Worm (Caenorhabditis elegans): ENCODE data around the gene C14B1.8.
A peak's percentile ranks its signal among the peaks of the same experiment; 100 is the strongest.

C14B1.8 gene

ce11 chrIII:3737742-3738141, 18.3 kb upstream of the C14B1.8 start:
- TF ChIP-seq snpc-4 (tag; optimal IDR thresholded peaks at IDR 0.05) = no peak
- no peak for TF ChIP-seq efl-1 (optimal IDR thresholded peaks at IDR 0.05)
- TF ChIP-seq efl-1 (GFP tag; optimal IDR thresholded peaks at IDR 0.05 in 1 of 2) = peak in 1 of 2 experiments; percentile 35

- TF ChIP-seq hpl-2 (GFP tag; optimal IDR thresholded peaks at IDR 0.05) (peak; percentile 30), pqm-1 (tag; optimal IDR thresholded peaks at IDR 0.05) (no peak)
Measured at ce11 chrIII:3736302-3736701, 16.8 kb upstream of the C14B1.8 start, which contains the start of gene F34D10.4. F34D10.4 (plus strand) TSS chrIII:3736602.

- TF ChIP-seq ceh-82 (tag; optimal IDR thresholded peaks at IDR 0.05) (no peak), ceh-8 (GFP tag; optimal IDR thresholded peaks at IDR 0.05) (peak; percentile 11), nhr-85 (tag) (peak; percentile 55), fkh-8 (tag; optimal IDR thresholded peaks at IDR 0.05) (peak; percentile 33), ama-1 (optimal IDR thresholded peaks at IDR 0.05) (peak; percentile 74), jun-1 (tag; optimal IDR thresholded peaks at IDR 0.05) (no peak), xbp-1 (tag; optimal IDR thresholded peaks at IDR 0.05) (peak; percentile 18), pax-3 (tag; optimal IDR thresholded peaks at IDR 0.05) (no peak), nhr-19 (GFP tag; conservative IDR thresholded peaks at IDR 0.05) (peak; percentile 32), blmp-1 (tag; optimal IDR thresholded peaks at IDR 0.05) (peak; percentile 27), lin-14 (GFP tag; optimal IDR thresholded peaks at IDR 0.05) (peak; percentile 76), lin-15B (tag; optimal IDR thresholded peaks at IDR 0.05) (no peak), snu-23 (GFP tag; optimal IDR thresholded peaks at IDR 0.05) (peak; percentile 35), skn-1 (tag; optimal IDR thresholded peaks at IDR 0.05) (no peak), nhr-20 (tag; optimal IDR thresholded peaks at IDR 0.05) (peak; percentile 4), zip-4 (GFP tag; optimal IDR thresholded peaks at IDR 0.05) (no peak), nhr-84 (tag; optimal IDR thresholded peaks at IDR 0.05) (no peak), fkh-4 (tag; optimal IDR thresholded peaks at IDR 0.05; ENCODE audit: borderline replicate concordance) (no peak), sup-37 (GFP tag; optimal IDR thresholded peaks at IDR 0.05) (no peak), egl-27 (tag; optimal IDR thresholded peaks at IDR 0.05) (no peak), rnt-1 (tag; optimal IDR thresholded peaks at IDR 0.05) (peak; percentile 43), snpc-4 (tag; optimal IDR thresholded peaks at IDR 0.05) (no peak), efl-3 (GFP tag; optimal IDR thresholded peaks at IDR 0.05) (no peak), isw-1 (GFP tag; IDR thresholded peaks at IDR 0.05) (no peak), efl-1 (optimal IDR thresholded peaks at IDR 0.05) (peak; percentile 43 to 58), efl-1 (GFP tag; optimal IDR thresholded peaks at IDR 0.05 in 1 of 2) (peak in 1 of 2 experiments; percentile 75), dpl-1 (GFP tag; optimal IDR thresholded peaks at IDR 0.05) (peak in 1 of 3 experiments; percentile 39), dsc-1 (tag; optimal IDR thresholded peaks at IDR 0.05) (no peak), grh-1 (GFP tag; IDR thresholded peaks at IDR 0.05) (no peak), lir-3 (tag; optimal IDR thresholded peaks at IDR 0.05; ENCODE audit: poor library complexity) (no peak), ets-5 (GFP tag; IDR thresholded peaks at IDR 0.05) (no peak), ceh-88 (GFP tag; IDR thresholded peaks at IDR 0.05) (no peak), nhr-90 (tag; optimal IDR thresholded peaks at IDR 0.05; ENCODE audit: poor library complexity) (no peak), unc-30 (tag; optimal IDR thresholded peaks at IDR 0.05) (no peak), nhr-12 (tag; optimal IDR thresholded peaks at IDR 0.05) (no peak), nhr-28 (tag; optimal IDR thresholded peaks at IDR 0.05) (no peak), mdl-1 (tag; optimal IDR thresholded peaks at IDR 0.05) (no peak), nhr-71 (tag; optimal IDR thresholded peaks at IDR 0.05) (peak; percentile 58), nhr-11 (tag; optimal IDR thresholded peaks at IDR 0.05) (no peak), egl-13 (tag; optimal IDR thresholded peaks at IDR 0.05) (no peak), unc-130 (tag; optimal IDR thresholded peaks at IDR 0.05) (peak; percentile 1)
Measured at ce11 chrIII:3735509-3736255, 16.2 kb upstream of the C14B1.8 start.

All from whole organism, L1 larva.